Worm (Caenorhabditis elegans) whole organism, L4 larva: Measurements from ENCODE around the gene rom-2.

Experiments used
- F10B5.3 ChIP-seq: sonication (generic microtip); optimal IDR thresholded peaks from 2 replicates; lab custom pipeline; 2016; ENCODE audit warnings: mild to moderate bottlenecking, missing genetic modification characterization, missing compliant biosample characterization
- F49E8.2 ChIP-seq: sonication (generic microtip); optimal IDR thresholded peaks from 2 replicates; lab custom pipeline; 2016; ENCODE audit warnings: missing compliant biosample characterization, mild to moderate bottlenecking, missing genetic modification characterization, borderline replicate concordance
- Y75B8A.6 ChIP-seq: fragments of 200-800 bp; sonication (Bioruptor generic); IDR thresholded peaks from 2 replicates; pipeline ENCODE4 v1.3.6; 2022; ENCODE audit warnings: missing genetic modification reagents, missing genetic modification characterization, missing compliant biosample characterization
- ama-1 ChIP-seq: fragments of 150-350 bp; optimal IDR thresholded peaks from 2 replicates; lab custom pipeline; 2014; ENCODE audit warnings: inconsistent platforms, mixed read lengths
- ceh-32 ChIP-seq: sonication (generic microtip); optimal IDR thresholded peaks from 2 replicates; lab custom pipeline; 2016; ENCODE audit warnings: mild to moderate bottlenecking, missing genetic modification characterization, missing compliant biosample characterization; ENCODE audit not compliant: poor library complexity
- ces-1 ChIP-seq: fragments of 150-350 bp; sonication (generic microtip); optimal IDR thresholded peaks from 4 replicates; lab custom pipeline; 2014; ENCODE audit warnings: missing biosample characterization, missing genetic modification reagents, missing genetic modification characterization
- daf-12 ChIP-seq: fragments of 150-350 bp; optimal IDR thresholded peaks from 2 replicates; lab custom pipeline; 2014; ENCODE audit warnings: missing biosample characterization, missing genetic modification reagents, missing genetic modification characterization
- daf-16 ChIP-seq, 3 experiments: sonication (generic microtip); optimal IDR thresholded peaks; 2 replicates each; lab custom pipeline; 2016 to 2017; ENCODE audit warnings: missing genetic modification characterization in 3 of 3, missing genetic modification reagents in 3 of 3, mild to moderate bottlenecking in 2 of 3, missing compliant biosample characterization in 2 of 3, missing biosample characterization in 1 of 3, moderate library complexity in 1 of 3
- dmd-6 ChIP-seq: fragments of 200-800 bp; sonication (Bioruptor generic); IDR thresholded peaks from 2 replicates; pipeline ENCODE4 v1.3.6; 2022; ENCODE audit warnings: missing genetic modification reagents, missing genetic modification characterization, missing compliant biosample characterization
- dmd-8 ChIP-seq: fragments of 200-800 bp; sonication (Bioruptor generic); IDR thresholded peaks from 2 replicates; pipeline ENCODE4 v1.3.6; 2022; ENCODE audit warnings: missing genetic modification characterization, missing compliant biosample characterization
- dve-1 ChIP-seq: sonication (generic microtip); optimal IDR thresholded peaks from 2 replicates; lab custom pipeline; 2017; ENCODE audit warnings: antibody characterized with exemption, mild to moderate bottlenecking, missing genetic modification characterization, missing compliant biosample characterization; ENCODE audit not compliant: insufficient read depth
- egl-43 ChIP-seq: fragments of 200-800 bp; sonication (Bioruptor generic); IDR thresholded peaks from 2 replicates; pipeline ENCODE4 v1.3.6; 2022; ENCODE audit warnings: missing genetic modification reagents, missing genetic modification characterization, missing compliant biosample characterization
- fkh-10 ChIP-seq: fragments of 150-350 bp; optimal IDR thresholded peaks from 2 replicates; lab custom pipeline; 2014; ENCODE audit warnings: missing biosample characterization, missing genetic modification reagents, missing genetic modification characterization
- fos-1 ChIP-seq: fragments of 150-350 bp; optimal IDR thresholded peaks from 2 replicates; lab custom pipeline; 2014; ENCODE audit warnings: missing biosample characterization, missing genetic modification characterization
- hlh-11 ChIP-seq: fragments of 200-800 bp; sonication (Bioruptor generic); optimal IDR thresholded peaks from 2 replicates; lab custom pipeline; 2018; ENCODE audit warnings: mild to moderate bottlenecking, missing genetic modification characterization, missing compliant biosample characterization
- hmg-1.1 ChIP-seq: fragments of 200-800 bp; sonication (Bioruptor generic); IDR thresholded peaks from 2 replicates; pipeline ENCODE4 v1.3.6; 2022; ENCODE audit warnings: missing genetic modification reagents, missing genetic modification characterization, missing compliant biosample characterization
- jun-1 ChIP-seq: fragments of 150-350 bp; optimal IDR thresholded peaks from 2 replicates; lab custom pipeline; 2014; ENCODE audit warnings: missing biosample characterization, missing genetic modification reagents, missing genetic modification characterization
- lim-7 ChIP-seq: fragments of 200-800 bp; sonication (Bioruptor generic); IDR thresholded peaks from 2 replicates; pipeline ENCODE4 v1.3.6; 2022; ENCODE audit warnings: missing genetic modification characterization, missing compliant biosample characterization
- lin-1 ChIP-seq: fragments of 200-800 bp; sonication (Bioruptor generic); IDR thresholded peaks from 2 replicates; pipeline ENCODE4 v1.3.6; 2022; ENCODE audit warnings: missing genetic modification reagents, missing genetic modification characterization, missing compliant biosample characterization
- lin-13 ChIP-seq: fragments of 150-350 bp; optimal IDR thresholded peaks from 2 replicates; lab custom pipeline; 2014; ENCODE audit warnings: missing biosample characterization, missing genetic modification reagents, missing genetic modification characterization
- lin-15B ChIP-seq: fragments of 150-350 bp; sonication (generic microtip); optimal IDR thresholded peaks from 3 replicates; lab custom pipeline; 2014; ENCODE audit warnings: missing biosample characterization, missing genetic modification characterization
- lin-39 ChIP-seq: fragments of 150-350 bp; optimal IDR thresholded peaks from 2 replicates; lab custom pipeline; 2014; ENCODE audit warnings: missing biosample characterization, missing genetic modification reagents, missing genetic modification characterization
- lir-3 ChIP-seq: sonication (generic microtip); optimal IDR thresholded peaks from 2 replicates; lab custom pipeline; 2016; ENCODE audit warnings: mild to moderate bottlenecking, missing genetic modification characterization, missing compliant biosample characterization
- lsy-2 ChIP-seq, 2 experiments: fragments of 150-350 bp in 1 of 2; sonication (generic microtip) in 1 of 2; optimal IDR thresholded peaks; 2 replicates each; lab custom pipeline; 2014 to 2017; ENCODE audit warnings: missing biosample characterization in 2 of 2, missing genetic modification characterization in 2 of 2
- madf-9 ChIP-seq: fragments of 200-800 bp; sonication (Bioruptor generic); conservative IDR thresholded peaks from 2 replicates; pipeline ENCODE4 v1.3.6; 2022; ENCODE audit warnings: missing genetic modification reagents, missing genetic modification characterization, missing compliant biosample characterization
- mdl-1 ChIP-seq, 2 experiments: fragments of 150-350 bp in 1 of 2; sonication (generic microtip) in 1 of 2; optimal IDR thresholded peaks; 2 replicates each; lab custom pipeline; 2014 to 2017; ENCODE audit warnings: missing biosample characterization in 2 of 2, missing genetic modification characterization in 2 of 2
- mep-1 ChIP-seq: fragments of 150-350 bp; sonication (generic microtip); optimal IDR thresholded peaks from 3 replicates; lab custom pipeline; 2014; ENCODE audit warnings: missing biosample characterization, missing genetic modification characterization
- nhr-10 ChIP-seq: fragments of 150-350 bp; optimal IDR thresholded peaks from 2 replicates; lab custom pipeline; 2014; ENCODE audit warnings: missing biosample characterization, missing genetic modification characterization
- nhr-102 ChIP-seq: sonication (generic microtip); optimal IDR thresholded peaks from 2 replicates; lab custom pipeline; 2016; ENCODE audit warnings: mild to moderate bottlenecking, missing genetic modification characterization, moderate library complexity, missing compliant biosample characterization
- nhr-111 ChIP-seq: fragments of 200-800 bp; sonication (Bioruptor generic); optimal IDR thresholded peaks from 2 replicates; lab custom pipeline; 2018; ENCODE audit warnings: mild to moderate bottlenecking, missing genetic modification characterization, missing compliant biosample characterization
- nhr-28 ChIP-seq: fragments of 150-350 bp; optimal IDR thresholded peaks from 2 replicates; lab custom pipeline; 2014; ENCODE audit warnings: missing biosample characterization, missing genetic modification characterization
- nhr-77 ChIP-seq: fragments of 150-350 bp; optimal IDR thresholded peaks from 2 replicates; lab custom pipeline; 2014; ENCODE audit warnings: missing biosample characterization, missing genetic modification characterization
- pqm-1 ChIP-seq: sonication (generic microtip); optimal IDR thresholded peaks from 2 replicates; lab custom pipeline; 2017; ENCODE audit warnings: missing biosample characterization, missing genetic modification characterization
- sdz-12 ChIP-seq: fragments of 200-800 bp; sonication (Bioruptor generic); optimal IDR thresholded peaks from 2 replicates; lab custom pipeline; 2018; ENCODE audit warnings: mild to moderate bottlenecking, missing genetic modification characterization, missing compliant biosample characterization
- spr-3 ChIP-seq: fragments of 200-800 bp; sonication (Bioruptor generic); optimal IDR thresholded peaks from 2 replicates; lab custom pipeline; 2018; ENCODE audit warnings: mild to moderate bottlenecking, missing genetic modification characterization, missing compliant biosample characterization
- tra-1 ChIP-seq: fragments of 200-800 bp; sonication (Bioruptor generic); IDR thresholded peaks from 2 replicates; pipeline ENCODE4 v1.3.6; 2022; ENCODE audit warnings: missing genetic modification reagents, missing genetic modification characterization, missing compliant biosample characterization
- ztf-11 ChIP-seq: fragments of 150-350 bp; optimal IDR thresholded peaks from 2 replicates; lab custom pipeline; 2014; ENCODE audit warnings: missing biosample characterization, missing genetic modification characterization

rom-2 gene

DNA sequence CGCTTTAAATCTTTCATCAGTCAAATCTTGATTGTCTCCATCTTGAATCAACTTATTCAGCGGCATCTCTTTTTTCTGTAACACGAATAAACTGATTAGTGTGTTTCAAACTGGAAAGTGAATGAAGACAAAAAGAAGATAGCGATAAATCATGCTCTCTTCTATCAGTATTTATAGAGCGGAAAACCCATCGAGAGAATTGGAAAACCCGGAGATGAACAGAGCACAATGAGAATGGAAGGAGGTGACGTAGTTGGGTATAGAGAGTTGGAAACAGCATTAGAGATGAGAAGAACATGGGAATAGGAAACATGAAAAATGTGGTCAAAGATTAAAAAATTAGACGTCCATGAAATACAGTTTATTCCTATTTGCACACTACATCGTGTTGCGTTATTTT lies 3.3 kb downstream of the rom-2 start, which contains the start of gene acox-1.5 (continued):
- peak; percentile 77 for TF ChIP-seq pqm-1 (tag; lab: Kevin White, UChicago)
- no peak for TF ChIP-seq lin-1 (GFP tag; lab: Robert Waterston, UW)
- TF ChIP-seq nhr-28 (tag; lab: Kevin White, UChicago) = peak; percentile 55
- no peak for TF ChIP-seq ceh-32 (tag; lab: Kevin White, UChicago)
- peak; percentile 22 for TF ChIP-seq dve-1
- TF ChIP-seq mep-1 = no peak
- peak; percentile 34 for TF ChIP-seq hlh-11 (tag; lab: Kevin White, UChicago)
- TF ChIP-seq daf-12 (tag; lab: Kevin White, UChicago) = no peak
- TF ChIP-seq nhr-77 (tag; lab: Kevin White, UChicago) = peak; percentile 56
- TF ChIP-seq ztf-11 (tag; lab: Kevin White, UChicago) = no peak
- TF ChIP-seq lim-7 = no peak
- no peak for TF ChIP-seq nhr-102

DNA sequence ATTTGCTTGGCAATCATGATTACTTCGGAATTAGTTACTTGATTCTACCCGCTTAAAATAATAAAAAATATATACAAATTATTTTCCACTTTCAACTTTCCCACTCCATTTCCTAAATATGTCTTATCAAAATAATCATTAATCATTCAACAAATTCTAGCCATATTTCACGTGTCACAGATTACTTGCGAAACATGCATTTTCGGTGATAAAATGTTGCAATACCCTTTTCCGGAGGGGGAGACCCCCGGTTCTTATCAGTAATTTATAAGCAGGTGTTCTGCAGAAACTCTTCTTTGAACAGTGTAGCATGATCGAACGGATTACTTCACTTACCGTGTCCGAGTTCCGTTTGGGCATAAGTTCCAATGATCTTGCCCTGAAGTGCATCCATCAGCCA lies 5.3 kb downstream of the rom-2 start:
- TF ChIP-seq spr-3 (GFP tag; lab: Kevin White, UChicago) (no peak), dmd-6 (GFP tag; lab: Robert Waterston, UW) (peak; percentile 90), Y75B8A.6 (GFP tag; lab: Robert Waterston, UW) (no peak), tra-1 (peak; percentile 59), egl-43 (GFP tag; lab: Robert Waterston, UW) (no peak), daf-16 (GFP tag; optimal IDR thresholded peaks at IDR 0.05; lab: Kevin White, UChicago) (no peak), daf-16 (tag; optimal IDR thresholded peaks at IDR 0.05; lab: Kevin White, UChicago) (peak; percentile 46), dve-1 (peak; percentile 34), F10B5.3 (no peak), hlh-11 (tag; lab: Kevin White, UChicago) (peak; percentile 66), lin-1 (GFP tag; lab: Robert Waterston, UW) (peak; percentile 83; the same call in 1 of the 2 replicates), nhr-77 (tag; lab: Kevin White, UChicago) (peak; percentile 64), jun-1 (tag; lab: Kevin White, UChicago) (no peak), fos-1 (no peak), nhr-28 (tag; lab: Kevin White, UChicago) (peak; percentile 79), lin-39 (tag; lab: Kevin White, UChicago) (no peak), ama-1 (lab: Kevin White, UChicago) (no peak), sdz-12 (no peak), pqm-1 (tag; lab: Kevin White, UChicago) (peak; percentile 71), dmd-8 (GFP tag; lab: Robert Waterston, UW) (no peak), mdl-1 (tag; optimal IDR thresholded peaks at IDR 0.05; lab: Kevin White, UChicago) (peak in 1 of 2 experiments; percentile 61)

DNA sequence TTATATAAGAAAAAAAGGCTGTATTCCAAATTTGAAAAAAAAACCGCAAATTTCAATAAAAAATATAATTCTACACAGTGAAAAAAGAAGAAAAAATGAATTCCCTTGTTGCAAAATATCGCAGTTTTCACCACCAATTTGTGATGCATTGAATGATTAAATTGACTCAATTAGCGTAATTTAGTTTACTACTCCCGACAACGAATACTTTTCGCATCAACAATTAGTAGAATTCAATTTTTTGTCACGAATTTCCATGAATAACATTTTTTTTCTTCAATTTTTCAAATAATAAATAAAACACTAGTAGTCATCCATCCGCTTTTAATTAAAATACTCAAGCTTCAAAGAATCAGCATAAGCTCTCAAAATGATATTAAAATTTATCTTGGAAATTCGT lies 10.1 kb downstream of the rom-2 start:
- TF ChIP-seq lin-15B (tag; lab: Kevin White, UChicago) (no peak), lsy-2 (tag; optimal IDR thresholded peaks at IDR 0.05; lab: Kevin White, UChicago) (peak in 1 of 2 experiments; percentile 21), ces-1 (GFP tag; lab: Kevin White, UChicago) (peak; percentile 46), fkh-10 (peak; percentile 16)

ce11 chrIII:9583224-9583623 lies 12.2 kb downstream of the rom-2 start:
- no peak for TF ChIP-seq dmd-6 (GFP tag; lab: Robert Waterston, UW)
- no peak for TF ChIP-seq hlh-11 (tag; lab: Kevin White, UChicago)
- no peak for TF ChIP-seq hmg-1.1 (GFP tag; lab: Robert Waterston, UW)
- no peak for TF ChIP-seq lim-7
- no peak for TF ChIP-seq lin-13 (GFP tag; lab: Kevin White, UChicago)
- no peak for TF ChIP-seq nhr-10 (tag; lab: Kevin White, UChicago)
- no peak for TF ChIP-seq lin-15B (tag; lab: Kevin White, UChicago)
- no peak for TF ChIP-seq F49E8.2
- no peak for TF ChIP-seq lir-3 (tag; lab: Kevin White, UChicago)
- TF ChIP-seq nhr-111 (GFP tag; lab: Kevin White, UChicago) = no peak
- TF ChIP-seq madf-9 = no peak
